Worm (Caenorhabditis elegans) whole organism, midembryonic: ENCODE data around the gene crn-2.

ENCODE experiments used
- klf-2 ChIP-seq: fragments of 200-800 bp; sonication (Bioruptor generic); conservative IDR thresholded peaks from 2 replicates; pipeline ENCODE4 v1.3.6; 2022; ENCODE audit warnings: missing genetic modification reagents, missing genetic modification characterization, missing compliant biosample characterization
- ztf-23 ChIP-seq: fragments of 200-800 bp; sonication (Bioruptor generic); IDR thresholded peaks from 2 replicates; pipeline ENCODE4 v1.3.6; 2022; ENCODE audit warnings: missing genetic modification reagents, missing genetic modification characterization, missing compliant biosample characterization
- ztf-29 ChIP-seq: fragments of 200-800 bp; sonication (Bioruptor generic); IDR thresholded peaks from 2 replicates; pipeline ENCODE4 v1.3.6; 2022; ENCODE audit warnings: missing genetic modification reagents, missing genetic modification characterization, missing compliant biosample characterization

- TF ChIP-seq ztf-23 (GFP tag; lab: Robert Waterston, UW) (no peak), ztf-29 (GFP tag; lab: Robert Waterston, UW) (0 out of 2 replicates have a peak, but pooled peaks have one; percentile 19), klf-2 (GFP tag; lab: Robert Waterston, UW) (no peak)
Observed at ce11 chrV:5580517-5580916, 13.9 kb upstream of the crn-2 start.
